Worm (Caenorhabditis elegans) whole organism, L4 larva: ENCODE data around the gene ZK632.11.

Experiments used
- D1046.2 ChIP-seq: fragments of 200-800 bp; sonication (Bioruptor generic); IDR thresholded peaks from 2 replicates; pipeline ENCODE4 v1.3.6; 2022; ENCODE audit warnings: missing genetic modification characterization, missing compliant biosample characterization
- F37D6.2 ChIP-seq: sonication (generic microtip); optimal IDR thresholded peaks from 2 replicates; lab custom pipeline; 2016; ENCODE audit warnings: mild to moderate bottlenecking, missing genetic modification characterization, missing compliant biosample characterization
- F44E2.7 ChIP-seq: fragments of 200-800 bp; sonication (Bioruptor generic); IDR thresholded peaks from 2 replicates; pipeline ENCODE4 v2.1.2; 2022; ENCODE audit warnings: missing genetic modification characterization, missing compliant biosample characterization
- T20F7.1 ChIP-seq: fragments of 200-800 bp; sonication (Bioruptor generic); optimal IDR thresholded peaks from 2 replicates; lab custom pipeline; 2018; ENCODE audit warnings: mild to moderate bottlenecking, missing genetic modification characterization, missing compliant biosample characterization
- T26A8.4 ChIP-seq: fragments of 200-800 bp; sonication (Bioruptor generic); IDR thresholded peaks from 2 replicates; pipeline ENCODE4 v1.3.6; 2022; ENCODE audit warnings: missing genetic modification characterization, missing compliant biosample characterization
- Y105C5A.15 ChIP-seq: fragments of 200-800 bp; sonication (Bioruptor generic); IDR thresholded peaks from 2 replicates; pipeline ENCODE4 v1.3.6; 2022; ENCODE audit warnings: missing genetic modification characterization, missing compliant biosample characterization
- Y75B8A.6 ChIP-seq: fragments of 200-800 bp; sonication (Bioruptor generic); IDR thresholded peaks from 2 replicates; pipeline ENCODE4 v1.3.6; 2022; ENCODE audit warnings: missing genetic modification reagents, missing genetic modification characterization, missing compliant biosample characterization
- ZK546.5 ChIP-seq, 2 experiments: sonication (generic microtip); optimal IDR thresholded peaks; 2 replicates each; lab custom pipeline; 2017; ENCODE audit warnings: missing biosample characterization in 2 of 2, missing genetic modification characterization in 2 of 2
- aha-1 ChIP-seq: fragments of 150-350 bp; peaks from one replicate; lab custom pipeline; 2014; ENCODE audit warnings: missing biosample characterization, missing genetic modification characterization
- aly-2 ChIP-seq: sonication (generic microtip); optimal IDR thresholded peaks from 2 replicates; lab custom pipeline; 2018; ENCODE audit warnings: missing biosample characterization, missing genetic modification characterization
- ama-1 ChIP-seq: fragments of 150-350 bp; optimal IDR thresholded peaks from 2 replicates; lab custom pipeline; 2014; ENCODE audit warnings: inconsistent platforms, mixed read lengths
- attf-4 ChIP-seq: sonication (generic microtip); optimal IDR thresholded peaks from 3 replicates; lab custom pipeline; 2017; ENCODE audit warnings: missing biosample characterization, missing genetic modification characterization
- ceh-32 ChIP-seq: sonication (generic microtip); optimal IDR thresholded peaks from 2 replicates; lab custom pipeline; 2016; ENCODE audit warnings: mild to moderate bottlenecking, missing genetic modification characterization, missing compliant biosample characterization; ENCODE audit not compliant: poor library complexity
- ceh-62 ChIP-seq: sonication (generic microtip); optimal IDR thresholded peaks from 2 replicates; lab custom pipeline; 2017; ENCODE audit warnings: missing biosample characterization, missing genetic modification characterization
- ceh-82 ChIP-seq: sonication (generic microtip); optimal IDR thresholded peaks from 2 replicates; lab custom pipeline; 2017; ENCODE audit warnings: missing biosample characterization, missing genetic modification characterization
- daf-12 ChIP-seq: fragments of 150-350 bp; optimal IDR thresholded peaks from 2 replicates; lab custom pipeline; 2014; ENCODE audit warnings: missing biosample characterization, missing genetic modification reagents, missing genetic modification characterization
- daf-16 ChIP-seq, 3 experiments: sonication (generic microtip); optimal IDR thresholded peaks; 2 replicates each; lab custom pipeline; 2016 to 2017; ENCODE audit warnings: missing genetic modification characterization in 3 of 3, missing genetic modification reagents in 3 of 3, mild to moderate bottlenecking in 2 of 3, missing compliant biosample characterization in 2 of 3, missing biosample characterization in 1 of 3, moderate library complexity in 1 of 3
- daf-19 ChIP-seq: fragments of 200-800 bp; sonication (Bioruptor generic); conservative IDR thresholded peaks from 2 replicates; pipeline ENCODE4 v1.3.6; 2022; ENCODE audit warnings: missing genetic modification characterization, missing compliant biosample characterization
- dpl-1 ChIP-seq: fragments of 150-350 bp; optimal IDR thresholded peaks from 2 replicates; lab custom pipeline; 2014; ENCODE audit warnings: missing biosample characterization, missing genetic modification reagents, missing genetic modification characterization
- duxl-1 ChIP-seq: sonication (generic microtip); optimal IDR thresholded peaks from 2 replicates; lab custom pipeline; 2016; ENCODE audit warnings: mild to moderate bottlenecking, missing genetic modification characterization, moderate library complexity, missing compliant biosample characterization; ENCODE audit not compliant: poor library complexity
- dve-1 ChIP-seq: sonication (generic microtip); optimal IDR thresholded peaks from 2 replicates; lab custom pipeline; 2017; ENCODE audit warnings: antibody characterized with exemption, mild to moderate bottlenecking, missing genetic modification characterization, missing compliant biosample characterization; ENCODE audit not compliant: insufficient read depth
- egl-43 ChIP-seq: fragments of 200-800 bp; sonication (Bioruptor generic); IDR thresholded peaks from 2 replicates; pipeline ENCODE4 v1.3.6; 2022; ENCODE audit warnings: missing genetic modification reagents, missing genetic modification characterization, missing compliant biosample characterization
- fkh-10 ChIP-seq: fragments of 150-350 bp; optimal IDR thresholded peaks from 2 replicates; lab custom pipeline; 2014; ENCODE audit warnings: missing biosample characterization, missing genetic modification reagents, missing genetic modification characterization
- hif-1 ChIP-seq, 2 experiments: sonication (generic microtip); optimal IDR thresholded peaks; 2 replicates each; lab custom pipeline; 2016 to 2017; ENCODE audit warnings: missing compliant biosample characterization in 2 of 2, missing genetic modification characterization in 2 of 2, missing genetic modification reagents in 2 of 2, missing genotype in 2 of 2, mild to moderate bottlenecking in 1 of 2
- hmg-1.1 ChIP-seq: fragments of 200-800 bp; sonication (Bioruptor generic); IDR thresholded peaks from 2 replicates; pipeline ENCODE4 v1.3.6; 2022; ENCODE audit warnings: missing genetic modification reagents, missing genetic modification characterization, missing compliant biosample characterization
- lim-7 ChIP-seq: fragments of 200-800 bp; sonication (Bioruptor generic); IDR thresholded peaks from 2 replicates; pipeline ENCODE4 v1.3.6; 2022; ENCODE audit warnings: missing genetic modification characterization, missing compliant biosample characterization
- lin-1 ChIP-seq: fragments of 200-800 bp; sonication (Bioruptor generic); IDR thresholded peaks from 2 replicates; pipeline ENCODE4 v1.3.6; 2022; ENCODE audit warnings: missing genetic modification reagents, missing genetic modification characterization, missing compliant biosample characterization
- lin-39 ChIP-seq: fragments of 150-350 bp; optimal IDR thresholded peaks from 2 replicates; lab custom pipeline; 2014; ENCODE audit warnings: missing biosample characterization, missing genetic modification reagents, missing genetic modification characterization
- lsy-2 ChIP-seq, 2 experiments: fragments of 150-350 bp in 1 of 2; sonication (generic microtip) in 1 of 2; optimal IDR thresholded peaks; 2 replicates each; lab custom pipeline; 2014 to 2017; ENCODE audit warnings: missing biosample characterization in 2 of 2, missing genetic modification characterization in 2 of 2
- madf-5 ChIP-seq, 2 experiments: fragments of 200-800 bp; sonication (Bioruptor generic); IDR thresholded peaks; 2 replicates each; pipeline ENCODE4 v1.3.6; 2022; ENCODE audit warnings: missing compliant biosample characterization in 2 of 2, missing genetic modification characterization in 2 of 2
- madf-9 ChIP-seq: fragments of 200-800 bp; sonication (Bioruptor generic); conservative IDR thresholded peaks from 2 replicates; pipeline ENCODE4 v1.3.6; 2022; ENCODE audit warnings: missing genetic modification reagents, missing genetic modification characterization, missing compliant biosample characterization
- mdt-29 ChIP-seq: fragments of 200-800 bp; sonication (Bioruptor generic); IDR thresholded peaks from 2 replicates; pipeline ENCODE4 v1.3.6; 2022; ENCODE audit warnings: missing genetic modification reagents, missing genetic modification characterization, missing compliant biosample characterization
- mes-2 ChIP-seq: sonication (generic microtip); optimal IDR thresholded peaks from 2 replicates; lab custom pipeline; 2016; ENCODE audit warnings: missing genotype, mild to moderate bottlenecking, missing genetic modification characterization, missing compliant biosample characterization; ENCODE audit not compliant: poor library complexity, severe bottlenecking
- mxl-2 ChIP-seq: fragments of 200-800 bp; sonication (Bioruptor generic); conservative IDR thresholded peaks from 2 replicates; pipeline ENCODE4 v1.3.6; 2022; ENCODE audit warnings: missing genetic modification reagents, missing genetic modification characterization, missing compliant biosample characterization
- mxl-3 ChIP-seq: fragments of 200-800 bp; sonication (Bioruptor generic); optimal IDR thresholded peaks from 2 replicates; lab custom pipeline; 2018; ENCODE audit warnings: mild to moderate bottlenecking, missing genetic modification characterization, missing compliant biosample characterization
- nhr-10 ChIP-seq: fragments of 150-350 bp; optimal IDR thresholded peaks from 2 replicates; lab custom pipeline; 2014; ENCODE audit warnings: missing biosample characterization, missing genetic modification characterization
- nhr-102 ChIP-seq: sonication (generic microtip); optimal IDR thresholded peaks from 2 replicates; lab custom pipeline; 2016; ENCODE audit warnings: mild to moderate bottlenecking, missing genetic modification characterization, moderate library complexity, missing compliant biosample characterization
- nhr-11 ChIP-seq: fragments of 150-350 bp; optimal IDR thresholded peaks from 2 replicates; lab custom pipeline; 2014; ENCODE audit warnings: missing biosample characterization, missing genetic modification characterization
- nhr-111 ChIP-seq: fragments of 200-800 bp; sonication (Bioruptor generic); optimal IDR thresholded peaks from 2 replicates; lab custom pipeline; 2018; ENCODE audit warnings: mild to moderate bottlenecking, missing genetic modification characterization, missing compliant biosample characterization
- nhr-237 ChIP-seq: sonication (generic microtip); optimal IDR thresholded peaks from 2 replicates; lab custom pipeline; 2017; ENCODE audit warnings: missing biosample characterization, missing genetic modification characterization
- nhr-42 ChIP-seq: fragments of 200-800 bp; sonication (Bioruptor generic); IDR thresholded peaks from 2 replicates; pipeline ENCODE4 v1.3.6; 2022; ENCODE audit warnings: missing genetic modification characterization, missing compliant biosample characterization
- skn-1 ChIP-seq: fragments of 150-350 bp; optimal IDR thresholded peaks from 2 replicates; lab custom pipeline; 2014; ENCODE audit warnings: missing biosample characterization, missing genetic modification characterization
- snpc-4 ChIP-seq: fragments of 150-350 bp; optimal IDR thresholded peaks from 2 replicates; lab custom pipeline; 2014; ENCODE audit warnings: missing biosample characterization, missing genetic modification characterization
- spr-1 ChIP-seq: sonication (generic microtip); optimal IDR thresholded peaks from 2 replicates; lab custom pipeline; 2016; ENCODE audit warnings: mild to moderate bottlenecking, missing genetic modification characterization, missing compliant biosample characterization
- spr-3 ChIP-seq: fragments of 200-800 bp; sonication (Bioruptor generic); optimal IDR thresholded peaks from 2 replicates; lab custom pipeline; 2018; ENCODE audit warnings: mild to moderate bottlenecking, missing genetic modification characterization, missing compliant biosample characterization
- tra-1 ChIP-seq: fragments of 200-800 bp; sonication (Bioruptor generic); IDR thresholded peaks from 2 replicates; pipeline ENCODE4 v1.3.6; 2022; ENCODE audit warnings: missing genetic modification reagents, missing genetic modification characterization, missing compliant biosample characterization
- unc-39 ChIP-seq: sonication (generic microtip); optimal IDR thresholded peaks from 2 replicates; lab custom pipeline; 2017; ENCODE audit warnings: missing biosample characterization, missing genetic modification characterization
- vab-7 ChIP-seq: fragments of 200-800 bp; sonication (Bioruptor generic); IDR thresholded peaks from 2 replicates; pipeline ENCODE4 v1.3.6; 2022; ENCODE audit warnings: missing genetic modification reagents, missing genetic modification characterization, missing compliant biosample characterization
- zfp-2 ChIP-seq: sonication (generic microtip); optimal IDR thresholded peaks from 2 replicates; lab custom pipeline; 2016; ENCODE audit warnings: mild to moderate bottlenecking, missing genetic modification characterization, missing compliant biosample characterization
- ztf-11 ChIP-seq: fragments of 150-350 bp; optimal IDR thresholded peaks from 2 replicates; lab custom pipeline; 2014; ENCODE audit warnings: missing biosample characterization, missing genetic modification characterization

The ZK632.11 gene

DNA sequence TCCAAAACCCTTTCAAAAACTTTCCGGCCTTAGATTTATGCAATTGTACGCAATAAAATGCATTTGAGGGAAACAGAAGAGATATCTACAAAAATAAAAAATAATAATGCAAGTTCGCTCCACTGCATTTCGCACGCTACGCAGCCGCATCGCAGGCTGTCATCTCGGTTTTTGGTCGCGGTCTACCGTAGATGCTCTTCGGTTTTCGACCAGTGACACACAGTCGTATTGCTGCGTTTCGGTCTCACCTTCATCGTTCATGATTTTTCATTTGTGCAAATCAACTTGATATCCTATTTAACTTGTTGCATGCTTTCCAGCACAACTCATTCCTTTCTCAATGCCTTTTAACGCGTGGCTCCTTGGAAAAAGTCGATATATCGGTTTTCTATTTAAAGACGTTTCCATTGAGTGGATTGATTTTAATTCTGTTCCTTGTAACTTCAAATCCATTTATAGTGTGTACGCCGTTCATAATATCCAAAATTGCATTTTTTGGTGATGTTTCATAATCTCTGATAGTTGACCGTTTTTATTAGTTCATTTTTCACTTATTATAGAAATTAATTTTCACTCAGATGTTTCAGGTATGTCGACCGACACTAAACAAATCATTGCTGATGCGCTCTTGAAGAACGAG, 46.9 kb upstream of the ZK632.11 start, which contains the start of gene vha-1 (continued):
- TF ChIP-seq spr-3 (GFP tag; lab: Kevin White, UChicago) = no peak
- TF ChIP-seq fkh-10 (GFP tag; lab: Kevin White, UChicago) = peak; percentile 26
- peak; percentile 91 for TF ChIP-seq mes-2 (tag; lab: Kevin White, UChicago)
- no peak for TF ChIP-seq zfp-2 (tag; lab: Kevin White, UChicago)
- no peak; the same call in 1 of the 2 replicates for TF ChIP-seq nhr-42 (GFP tag; lab: Robert Waterston, UW)
- TF ChIP-seq tra-1 (GFP tag; lab: Robert Waterston, UW) = 0 out of 2 replicates have a peak, but pooled peaks have one; percentile 46
- no peak for TF ChIP-seq lin-39 (tag; lab: Kevin White, UChicago)
- TF ChIP-seq mxl-2 (GFP tag; lab: Robert Waterston, UW) = no peak
- TF ChIP-seq lim-7 = no peak
- no peak for TF ChIP-seq Y75B8A.6
- TF ChIP-seq daf-16 (GFP tag; optimal IDR thresholded peaks at IDR 0.05; lab: Kevin White, UChicago) = no peak
- peak; percentile 60 for TF ChIP-seq daf-16 (tag; optimal IDR thresholded peaks at IDR 0.05; lab: Kevin White, UChicago)
- no peak for TF ChIP-seq nhr-111 (GFP tag; lab: Kevin White, UChicago)
- no peak for TF ChIP-seq ztf-11 (tag; lab: Kevin White, UChicago)
- peak; percentile 77 for TF ChIP-seq T26A8.4 (GFP tag; lab: Robert Waterston, UW)
- TF ChIP-seq Y105C5A.15 (GFP tag; lab: Robert Waterston, UW) = no peak
- no peak for TF ChIP-seq ceh-32 (tag; lab: Kevin White, UChicago)
- peak; percentile 7 for TF ChIP-seq F37D6.2
- peak; percentile 91 to 96 for TF ChIP-seq lsy-2 (tag; optimal IDR thresholded peaks at IDR 0.05; lab: Kevin White, UChicago)
- TF ChIP-seq snpc-4 (tag; lab: Kevin White, UChicago) = no peak
- peak; percentile 80 for TF ChIP-seq lin-1 (GFP tag; lab: Robert Waterston, UW)
- no peak for TF ChIP-seq ZK546.5 (tag; optimal IDR thresholded peaks at IDR 0.05; lab: Kevin White, UChicago)
- no peak for TF ChIP-seq F44E2.7 (GFP tag; lab: Robert Waterston, UW)
- TF ChIP-seq daf-19 = no peak
- peak; percentile 77 for TF ChIP-seq hmg-1.1
- TF ChIP-seq madf-5 (GFP tag; IDR thresholded peaks at IDR 0.05; lab: Robert Waterston, UW) = no peak
- peak; percentile 69; the same call in 1 of the 2 replicates for TF ChIP-seq madf-9 (GFP tag; lab: Robert Waterston, UW)
- peak; percentile 71; the same call in 1 of the 2 replicates for TF ChIP-seq mdt-29
- peak; percentile 63 for TF ChIP-seq nhr-102 (tag; lab: Kevin White, UChicago)
- TF ChIP-seq egl-43 = 0 out of 2 replicates have a peak, but pooled peaks have one; percentile 29
- no peak for TF ChIP-seq daf-12 (tag; lab: Kevin White, UChicago)
- TF ChIP-seq ceh-62 (tag; lab: Kevin White, UChicago) = no peak
- TF ChIP-seq duxl-1 (tag; lab: Kevin White, UChicago) = no peak
- peak in 1 of 2 experiments; percentile 58 for TF ChIP-seq hif-1 (tag; optimal IDR thresholded peaks at IDR 0.05; lab: Kevin White, UChicago)
- TF ChIP-seq ceh-82 = no peak
- no peak for TF ChIP-seq vab-7 (GFP tag; lab: Robert Waterston, UW)
- TF ChIP-seq aha-1 = peak; percentile 48
- peak; percentile 94 for TF ChIP-seq dve-1 (tag; lab: Kevin White, UChicago)
- peak; percentile 74 for TF ChIP-seq dpl-1 (GFP tag; lab: Kevin White, UChicago)
- TF ChIP-seq spr-1 (tag; lab: Kevin White, UChicago) = peak; percentile 64
- no peak for TF ChIP-seq D1046.2 (GFP tag; lab: Robert Waterston, UW)
- TF ChIP-seq nhr-11 (tag; lab: Kevin White, UChicago) = peak; percentile 80
- TF ChIP-seq T20F7.1 (GFP tag; lab: Kevin White, UChicago) = peak; percentile 81
- TF ChIP-seq nhr-10 = peak; percentile 78
- peak; percentile 86 for TF ChIP-seq mxl-3 (GFP tag; lab: Kevin White, UChicago)
- no peak for TF ChIP-seq aly-2 (tag; lab: Kevin White, UChicago)
- TF ChIP-seq ama-1 (lab: Kevin White, UChicago) = peak; percentile 87
- TF ChIP-seq attf-4 (tag; lab: Kevin White, UChicago) = no peak
- no peak for TF ChIP-seq unc-39 (tag; lab: Kevin White, UChicago)
- TF ChIP-seq nhr-237 (tag; lab: Kevin White, UChicago) = no peak
- TF ChIP-seq skn-1 (tag; lab: Kevin White, UChicago) = peak; percentile 4
